Worm (Caenorhabditis elegans): ENCODE data around the gene mct-5.

Gene mct-5

DNA sequence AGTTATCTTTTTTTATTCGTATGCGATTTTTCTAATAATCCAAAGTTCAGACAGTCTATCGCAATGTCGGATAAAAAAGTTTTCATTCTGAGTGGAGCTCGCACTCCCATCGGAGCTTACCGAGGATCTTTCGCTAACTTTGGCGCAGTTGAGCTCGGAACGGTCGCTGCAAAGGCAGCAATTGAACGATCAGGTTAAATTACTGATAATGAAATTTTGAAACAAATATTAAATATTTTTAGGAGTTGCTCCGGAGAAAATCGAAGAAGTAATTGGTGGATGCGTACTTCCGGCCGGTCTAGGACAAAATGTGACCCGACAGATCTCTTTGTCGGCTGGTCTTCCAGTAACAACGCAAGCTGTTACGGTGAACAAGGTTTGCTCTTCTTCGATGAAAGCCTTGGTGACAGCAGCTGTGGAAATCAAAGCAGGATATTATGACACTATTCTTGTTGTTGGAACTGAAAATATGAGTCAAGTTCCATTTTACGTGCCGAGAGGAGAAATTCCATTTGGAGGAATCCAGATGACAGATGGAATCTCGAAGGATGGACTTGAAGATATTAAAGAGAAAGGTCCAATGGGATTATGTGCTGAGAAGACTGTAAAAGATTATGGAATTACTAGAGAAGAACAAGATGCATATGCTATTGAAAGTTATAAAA, 22.7 kb downstream of the mct-5 start, which contains the start of gene T02G5.7:
T02G5.7 (plus strand) TSS at position 51 of the 665 bp plus-strand sequence.
- no peak for TF ChIP-seq nhr-28 (tag; optimal IDR thresholded peaks at IDR 0.05)
- TF ChIP-seq mls-2 (tag; optimal IDR thresholded peaks at IDR 0.05) = no peak
- no peak for TF ChIP-seq lin-32 (GFP tag; optimal IDR thresholded peaks at IDR 0.05)
- no peak for TF ChIP-seq ceh-39 (tag; optimal IDR thresholded peaks at IDR 0.05)
- TF ChIP-seq tbx-8 (GFP tag; optimal IDR thresholded peaks at IDR 0.05) = no peak
- TF ChIP-seq unc-62 (GFP tag; optimal IDR thresholded peaks at IDR 0.05) = no peak
- TF ChIP-seq zip-8 (tag; optimal IDR thresholded peaks at IDR 0.05) = no peak
- TF ChIP-seq lsy-2 (tag; optimal IDR thresholded peaks at IDR 0.05) = no peak
- no peak for TF ChIP-seq unc-120 (tag; optimal IDR thresholded peaks at IDR 0.05; ENCODE audit: poor library complexity, severe bottlenecking)
- no peak for TF ChIP-seq unc-39 (tag; optimal IDR thresholded peaks at IDR 0.05)

DNA sequence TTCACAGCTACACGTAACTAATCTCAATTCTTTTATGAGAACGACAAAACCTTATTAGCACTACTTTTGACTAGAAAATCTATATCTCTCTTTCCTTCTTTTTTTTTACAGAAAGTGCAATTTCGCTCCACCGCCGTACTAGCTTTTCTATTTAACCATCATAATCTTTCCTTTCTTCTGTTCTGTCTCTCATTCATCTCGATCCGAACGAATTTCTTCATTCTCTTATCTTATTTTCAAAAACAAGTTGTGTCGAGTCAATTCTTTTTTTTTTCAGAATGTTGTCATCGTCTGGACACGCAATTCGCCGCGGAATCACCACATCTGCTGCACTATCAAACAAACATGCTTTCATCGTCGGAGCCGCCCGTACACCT, 24.9 kb downstream of the mct-5 start, which contains the start of gene kat-1:
kat-1 (plus strand) TSS at position 278 of the 377 bp plus-strand sequence.
- TF ChIP-seq sem-2 (GFP tag; optimal IDR thresholded peaks at IDR 0.05) = no peak
- TF ChIP-seq ces-1 (GFP tag; optimal IDR thresholded peaks at IDR 0.05) = no peak
- no peak for TF ChIP-seq zip-8 (tag; optimal IDR thresholded peaks at IDR 0.05)
- TF ChIP-seq M03D4.4 (tag; optimal IDR thresholded peaks at IDR 0.05) = no peak
- TF ChIP-seq sptf-1 (tag; optimal IDR thresholded peaks at IDR 0.05) = no peak
- TF ChIP-seq ceh-43 (GFP tag; optimal IDR thresholded peaks at IDR 0.05) = no peak
- no peak for TF ChIP-seq elt-3 (tag; optimal IDR thresholded peaks at IDR 0.05)
- TF ChIP-seq nhr-12 (tag; optimal IDR thresholded peaks at IDR 0.05) = no peak
- TF ChIP-seq nhr-76 (tag; optimal IDR thresholded peaks at IDR 0.05) = no peak
- no peak for TF ChIP-seq nhr-28 (tag; optimal IDR thresholded peaks at IDR 0.05)
- no peak for TF ChIP-seq ceh-83 (GFP tag; optimal IDR thresholded peaks at IDR 0.05)
- no peak for TF ChIP-seq pha-4 (tag; optimal IDR thresholded peaks at IDR 0.05)
- TF ChIP-seq lin-32 (GFP tag; optimal IDR thresholded peaks at IDR 0.05) = no peak
- no peak for TF ChIP-seq nhr-237 (tag; optimal IDR thresholded peaks at IDR 0.05)
- TF ChIP-seq flh-1 (GFP tag; optimal IDR thresholded peaks at IDR 0.05) = no peak

ce11 chrII:7072590-7073536, 25.5 kb downstream of the mct-5 start:
- TF ChIP-seq blmp-1 (tag; optimal IDR thresholded peaks at IDR 0.05) = no peak
- peak; percentile 68 for TF ChIP-seq sptf-1 (tag; optimal IDR thresholded peaks at IDR 0.05)
- no peak for TF ChIP-seq mls-2 (tag; optimal IDR thresholded peaks at IDR 0.05)
- no peak for TF ChIP-seq unc-39 (tag; optimal IDR thresholded peaks at IDR 0.05)
- no peak for TF ChIP-seq lin-32 (GFP tag; optimal IDR thresholded peaks at IDR 0.05)
- peak; percentile 76 for TF ChIP-seq nhr-237 (tag; optimal IDR thresholded peaks at IDR 0.05)
- no peak for TF ChIP-seq elt-3 (tag; optimal IDR thresholded peaks at IDR 0.05)
- TF ChIP-seq snpc-4 (tag; optimal IDR thresholded peaks at IDR 0.05) = no peak
- TF ChIP-seq nhr-28 (tag; optimal IDR thresholded peaks at IDR 0.05) = no peak
- no peak for TF ChIP-seq ham-2 (GFP tag; optimal IDR thresholded peaks at IDR 0.05)
- TF ChIP-seq cnd-1 (tag; optimal IDR thresholded peaks at IDR 0.05) = peak; percentile 30
- peak; percentile 80 for TF ChIP-seq lsy-2 (tag; optimal IDR thresholded peaks at IDR 0.05)
- no peak for TF ChIP-seq ceh-83 (GFP tag; optimal IDR thresholded peaks at IDR 0.05)
- TF ChIP-seq mep-1 (tag; optimal IDR thresholded peaks at IDR 0.05) = peak; percentile 63
- no peak for TF ChIP-seq unc-62 (GFP tag; optimal IDR thresholded peaks at IDR 0.05)
- TF ChIP-seq ces-1 (GFP tag; optimal IDR thresholded peaks at IDR 0.05) = peak; percentile 95
- peak; percentile 4 for TF ChIP-seq lin-13 (tag; optimal IDR thresholded peaks at IDR 0.05)
- no peak for TF ChIP-seq ceh-39 (tag; optimal IDR thresholded peaks at IDR 0.05)
- no peak for TF ChIP-seq nhr-2 (tag; optimal IDR thresholded peaks at IDR 0.05)

ce11 chrII:7072315-7072589, 26.1 kb downstream of the mct-5 start, which contains the start of gene kars-1:
Gene kars-1 (minus strand): TSS chrII:7072415.
- TF ChIP-seq elt-3 (tag; optimal IDR thresholded peaks at IDR 0.05) (no peak), ham-2 (GFP tag; optimal IDR thresholded peaks at IDR 0.05) (no peak), ceh-39 (tag; optimal IDR thresholded peaks at IDR 0.05) (no peak), unc-39 (tag; optimal IDR thresholded peaks at IDR 0.05) (no peak), nhr-2 (tag; optimal IDR thresholded peaks at IDR 0.05) (no peak), blmp-1 (tag; optimal IDR thresholded peaks at IDR 0.05) (no peak), ces-1 (GFP tag; optimal IDR thresholded peaks at IDR 0.05) (no peak)

- TF ChIP-seq pha-4 (tag; optimal IDR thresholded peaks at IDR 0.05) (no peak), nhr-28 (tag; optimal IDR thresholded peaks at IDR 0.05) (no peak), nhr-76 (tag; optimal IDR thresholded peaks at IDR 0.05) (no peak), cnd-1 (tag; optimal IDR thresholded peaks at IDR 0.05) (no peak), ceh-39 (tag; optimal IDR thresholded peaks at IDR 0.05) (no peak), unc-39 (tag; optimal IDR thresholded peaks at IDR 0.05) (no peak)
Measured at ce11 chrII:7070434-7070833, 28.0 kb downstream of the mct-5 start.
